Fruit fly (Drosophila melanogaster): ENCODE results near the gene CG43057.

DNA sequence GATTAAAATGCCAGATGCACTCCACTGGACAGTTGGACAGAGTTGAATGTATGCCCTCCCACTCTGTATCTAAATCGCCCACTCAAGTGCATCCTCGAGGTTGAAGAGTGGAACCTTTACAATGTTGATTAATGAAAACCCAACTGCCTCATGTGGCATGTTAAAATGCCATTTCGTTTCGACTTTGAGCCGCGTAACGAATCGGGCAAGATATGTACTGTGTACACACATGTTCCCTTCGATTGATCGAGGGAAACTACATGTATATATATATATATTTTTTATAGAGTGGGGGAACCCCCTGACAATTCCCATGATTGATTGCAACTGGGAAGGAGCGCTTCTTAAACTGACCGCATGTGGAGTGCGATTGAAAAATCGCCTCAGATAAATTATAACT lies 44.3 kb upstream of the CG43057 start:
- TF ChIP-seq CG12605 (GFP tag; IDR thresholded peaks at IDR 0.05) (no peak), Pif1B (GFP tag; optimal IDR thresholded peaks at IDR 0.05) (no peak), rn (GFP tag; IDR thresholded peaks at IDR 0.05) (no peak)

Data from whole organism, pupa.